Worm (Caenorhabditis elegans) whole organism, L4 larva: ENCODE data around the gene dsl-6.
"Not testable (repeated sequence)": the region's sequence is repeated elsewhere in the genome, so short reads cannot be mapped to it uniquely, and the experiment has no call there.

ENCODE experiments used
- D1046.2 ChIP-seq: fragments of 200-800 bp; sonication (Bioruptor generic); IDR thresholded peaks from 2 replicates; pipeline ENCODE4 v1.3.6; 2022; ENCODE audit warnings: missing genetic modification characterization, missing compliant biosample characterization
- F26F4.8 ChIP-seq: fragments of 200-800 bp; sonication (Bioruptor generic); conservative IDR thresholded peaks from 2 replicates; pipeline ENCODE4 v1.3.6; 2022; ENCODE audit warnings: missing genetic modification characterization, missing compliant biosample characterization
- F37D6.2 ChIP-seq: sonication (generic microtip); optimal IDR thresholded peaks from 2 replicates; lab custom pipeline; 2016; ENCODE audit warnings: mild to moderate bottlenecking, missing genetic modification characterization, missing compliant biosample characterization
- T26A8.4 ChIP-seq: fragments of 200-800 bp; sonication (Bioruptor generic); IDR thresholded peaks from 2 replicates; pipeline ENCODE4 v1.3.6; 2022; ENCODE audit warnings: missing genetic modification characterization, missing compliant biosample characterization
- ZK546.5 ChIP-seq, 2 experiments: sonication (generic microtip); optimal IDR thresholded peaks; 2 replicates each; lab custom pipeline; 2017; ENCODE audit warnings: missing biosample characterization in 2 of 2, missing genetic modification characterization in 2 of 2
- attf-4 ChIP-seq: sonication (generic microtip); optimal IDR thresholded peaks from 3 replicates; lab custom pipeline; 2017; ENCODE audit warnings: missing biosample characterization, missing genetic modification characterization
- ceh-20 ChIP-seq: fragments of 200-800 bp; sonication (Bioruptor generic); IDR thresholded peaks from 2 replicates; pipeline ENCODE4 v1.3.6; 2022; ENCODE audit warnings: missing genetic modification reagents, missing genetic modification characterization, missing compliant biosample characterization
- ces-1 ChIP-seq: fragments of 150-350 bp; sonication (generic microtip); optimal IDR thresholded peaks from 4 replicates; lab custom pipeline; 2014; ENCODE audit warnings: missing biosample characterization, missing genetic modification reagents, missing genetic modification characterization
- ctbp-1 ChIP-seq: fragments of 200-800 bp; sonication (Bioruptor generic); IDR thresholded peaks from 2 replicates; pipeline ENCODE4 v1.3.6; 2022; ENCODE audit warnings: missing genetic modification reagents, missing genetic modification characterization, missing compliant biosample characterization
- duxl-1 ChIP-seq: sonication (generic microtip); optimal IDR thresholded peaks from 2 replicates; lab custom pipeline; 2016; ENCODE audit warnings: mild to moderate bottlenecking, missing genetic modification characterization, moderate library complexity, missing compliant biosample characterization; ENCODE audit not compliant: poor library complexity
- gei-8 ChIP-seq: fragments of 200-800 bp; sonication (Bioruptor generic); optimal IDR thresholded peaks from 2 replicates; lab custom pipeline; 2018; ENCODE audit warnings: mild to moderate bottlenecking, missing genetic modification characterization, missing compliant biosample characterization
- lin-38 ChIP-seq: fragments of 200-800 bp; sonication (Bioruptor generic); IDR thresholded peaks from 2 replicates; pipeline ENCODE4 v1.3.6; 2022; ENCODE audit warnings: missing genetic modification reagents, missing genetic modification characterization, missing compliant biosample characterization
- lin-39 ChIP-seq: fragments of 150-350 bp; optimal IDR thresholded peaks from 2 replicates; lab custom pipeline; 2014; ENCODE audit warnings: missing biosample characterization, missing genetic modification reagents, missing genetic modification characterization
- lir-3 ChIP-seq: sonication (generic microtip); optimal IDR thresholded peaks from 2 replicates; lab custom pipeline; 2016; ENCODE audit warnings: mild to moderate bottlenecking, missing genetic modification characterization, missing compliant biosample characterization
- mxl-3 ChIP-seq: fragments of 200-800 bp; sonication (Bioruptor generic); optimal IDR thresholded peaks from 2 replicates; lab custom pipeline; 2018; ENCODE audit warnings: mild to moderate bottlenecking, missing genetic modification characterization, missing compliant biosample characterization
- nhr-11 ChIP-seq: fragments of 150-350 bp; optimal IDR thresholded peaks from 2 replicates; lab custom pipeline; 2014; ENCODE audit warnings: missing biosample characterization, missing genetic modification characterization
- nhr-25 ChIP-seq: sonication (generic microtip); optimal IDR thresholded peaks from 2 replicates; lab custom pipeline; 2017; ENCODE audit warnings: missing genetic modification characterization, mild to moderate bottlenecking, missing compliant biosample characterization, antibody characterized with exemption, moderate library complexity, borderline replicate concordance; ENCODE audit not compliant: insufficient read depth
- saeg-2 ChIP-seq: fragments of 200-800 bp; sonication (Bioruptor generic); IDR thresholded peaks from 2 replicates; pipeline ENCODE4 v1.3.6; 2022; ENCODE audit warnings: missing genetic modification reagents, missing genetic modification characterization, missing compliant biosample characterization
- snpc-4 ChIP-seq: fragments of 150-350 bp; optimal IDR thresholded peaks from 2 replicates; lab custom pipeline; 2014; ENCODE audit warnings: missing biosample characterization, missing genetic modification characterization
- tag-97 ChIP-seq: fragments of 200-800 bp; sonication (Bioruptor generic); IDR thresholded peaks from 2 replicates; pipeline ENCODE4 v1.3.6; 2022; ENCODE audit warnings: missing genetic modification characterization, missing compliant biosample characterization
- unc-130 ChIP-seq: sonication (generic microtip); optimal IDR thresholded peaks from 2 replicates; lab custom pipeline; 2016; ENCODE audit warnings: missing genetic modification reagents, missing genetic modification characterization, missing compliant biosample characterization
- unc-62 ChIP-seq, 3 experiments: fragments of 150-350 bp in 1 of 3; sonication (generic microtip); optimal IDR thresholded peaks in 2 of 3; peaks in 1 of 3; 1 replicate in 1 of 3; 2 replicates in 2 of 3; lab custom pipeline; 2014 to 2017; ENCODE audit warnings: missing biosample characterization in 3 of 3, missing genetic modification characterization in 3 of 3, missing genetic modification reagents in 3 of 3, missing genotype in 1 of 3
- zag-1 ChIP-seq: fragments of 150-350 bp; optimal IDR thresholded peaks from 2 replicates; lab custom pipeline; 2014; ENCODE audit warnings: missing biosample characterization, missing genetic modification characterization
- zip-2 ChIP-seq: fragments of 150-350 bp; optimal IDR thresholded peaks from 2 replicates; lab custom pipeline; 2014; ENCODE audit warnings: missing biosample characterization, missing genetic modification characterization
- ztf-7 ChIP-seq: fragments of 150-350 bp; optimal IDR thresholded peaks from 2 replicates; lab custom pipeline; 2014; ENCODE audit warnings: missing biosample characterization, missing genetic modification characterization

dsl-6 gene

ce11 chrIV:11425442-11425841 is 27.3 kb upstream of the dsl-6 start, which contains the start of gene kin-4:
Gene kin-4 (plus strand): TSS chrIV:11425742.
- no peak for TF ChIP-seq tag-97 (GFP tag; lab: Robert Waterston, UW)
- no peak for TF ChIP-seq D1046.2 (GFP tag; lab: Robert Waterston, UW)
- TF ChIP-seq snpc-4 (tag; lab: Kevin White, UChicago): no peak
- TF ChIP-seq zag-1 (tag; lab: Kevin White, UChicago): no peak
- TF ChIP-seq ZK546.5 (tag; optimal IDR thresholded peaks at IDR 0.05; lab: Kevin White, UChicago): no peak
- TF ChIP-seq mxl-3: no peak
- TF ChIP-seq unc-62 (GFP tag; optimal IDR thresholded peaks at IDR 0.05 in 1 of 2; lab: Kevin White, UChicago): no peak
- no peak for TF ChIP-seq unc-62 (tag; optimal IDR thresholded peaks at IDR 0.05; lab: Kevin White, UChicago)
- no peak for TF ChIP-seq F37D6.2 (tag; lab: Kevin White, UChicago)
- no peak for TF ChIP-seq F26F4.8 (GFP tag; lab: Robert Waterston, UW)
- no peak for TF ChIP-seq saeg-2 (GFP tag; lab: Robert Waterston, UW)
- no peak for TF ChIP-seq lin-39 (tag; lab: Kevin White, UChicago)
- TF ChIP-seq nhr-25 (tag; lab: Kevin White, UChicago): no peak
- TF ChIP-seq, all 104 proteins: peak for 0

- TF ChIP-seq gei-8 (GFP tag; lab: Kevin White, UChicago) (no peak), unc-62 (GFP tag; optimal IDR thresholded peaks at IDR 0.05 in 1 of 2; lab: Kevin White, UChicago) (peak in 1 of 2 experiments; percentile 39), unc-62 (tag; optimal IDR thresholded peaks at IDR 0.05; lab: Kevin White, UChicago) (no peak)
- TF ChIP-seq, all 104 proteins: peak for 1
Measured at ce11 chrIV:11424830-11425229, 26.7 kb upstream of the dsl-6 start, which contains the start of gene F22B3.8. Gene F22B3.8 (minus strand): TSS chrIV:11424930.

ce11 chrIV:11421696-11422095 is 23.6 kb upstream of the dsl-6 start, which contains the start of gene F22B3.7:
Gene F22B3.7 (minus strand): TSS chrIV:11421796.
- TF ChIP-seq attf-4 (tag; lab: Kevin White, UChicago): no peak
- TF ChIP-seq ztf-7 (tag; lab: Kevin White, UChicago): no peak
- no peak for TF ChIP-seq ctbp-1 (GFP tag; lab: Robert Waterston, UW)
- TF ChIP-seq nhr-11: no peak

ce11 chrIV:11416724-11417123 is 18.6 kb upstream of the dsl-6 start, which contains the start of gene F22B3.5:
Gene F22B3.5 (minus strand): TSS chrIV:11416824.
- TF ChIP-seq zip-2; mxl-3; ces-1 (GFP tag; lab: Kevin White, UChicago): not testable (repeated sequence)

- TF ChIP-seq unc-62 (GFP tag; optimal IDR thresholded peaks at IDR 0.05 in 1 of 2; lab: Kevin White, UChicago): peak in 1 of 2 experiments; percentile 59
- no peak for TF ChIP-seq unc-62 (tag; optimal IDR thresholded peaks at IDR 0.05; lab: Kevin White, UChicago)
- no peak for TF ChIP-seq lin-38
- TF ChIP-seq ceh-20 (GFP tag; lab: Robert Waterston, UW): no peak
Measured at ce11 chrIV:11414920-11415319, 16.8 kb upstream of the dsl-6 start, which contains the start of gene F22B3.10. Gene F22B3.10 (minus strand): TSS chrIV:11415020.

ce11 chrIV:11410084-11410483 is 12.0 kb upstream of the dsl-6 start, which contains the start of gene gfat-2:
Gene gfat-2 (plus strand): TSS chrIV:11410228.
- TF ChIP-seq duxl-1 (no peak), nhr-25 (tag; lab: Kevin White, UChicago) (no peak), T26A8.4 (GFP tag; lab: Robert Waterston, UW) (no peak), unc-130 (GFP tag; lab: Kevin White, UChicago) (peak; percentile 10), lir-3 (no peak)
